Worm (Caenorhabditis elegans) whole organism, young adult: Measurements from ENCODE around the gene B0393.9.
A peak's percentile ranks its signal among the peaks of the same experiment; 100 is the strongest.

Source experiments
- B0019.2 ChIP-seq: fragments of 200-800 bp; sonication (Bioruptor generic); conservative IDR thresholded peaks from 2 replicates; pipeline ENCODE4 v1.3.6; 2022; ENCODE audit warnings: missing genetic modification reagents, missing genetic modification characterization, missing compliant biosample characterization
- B0035.1 ChIP-seq: sonication (generic microtip); optimal IDR thresholded peaks from 2 replicates; lab custom pipeline; 2016; ENCODE audit warnings: missing genetic modification characterization, mild to moderate bottlenecking, missing compliant biosample characterization, missing genotype, missing genetic modification reagents
- D2030.7 ChIP-seq: fragments of 200-800 bp; sonication (Bioruptor generic); IDR thresholded peaks from 2 replicates; pipeline ENCODE4 v1.3.6; 2022; ENCODE audit warnings: missing genetic modification reagents, missing genetic modification characterization, missing compliant biosample characterization
- F52B5.7 ChIP-seq: sonication (generic microtip); optimal IDR thresholded peaks from 2 replicates; lab custom pipeline; 2016; ENCODE audit warnings: mild to moderate bottlenecking, missing genetic modification characterization, missing compliant biosample characterization
- F57A8.1 ChIP-seq: fragments of 200-800 bp; sonication (Bioruptor generic); optimal IDR thresholded peaks from 2 replicates; lab custom pipeline; 2018; ENCODE audit warnings: mild to moderate bottlenecking, missing genetic modification characterization, moderate library complexity, missing compliant biosample characterization
- K11D2.4 ChIP-seq: fragments of 200-800 bp; sonication (Bioruptor generic); IDR thresholded peaks from 2 replicates; pipeline ENCODE4 v1.3.6; 2022; ENCODE audit warnings: missing genetic modification reagents, missing genetic modification characterization, missing compliant biosample characterization
- Y53F4B.3 ChIP-seq: fragments of 200-800 bp; sonication (Bioruptor generic); IDR thresholded peaks from 2 replicates; pipeline ENCODE4 v1.3.6; 2022; ENCODE audit warnings: missing genetic modification reagents, missing genetic modification characterization, missing compliant biosample characterization
- Y79H2A.3 ChIP-seq: fragments of 200-800 bp; sonication (Bioruptor generic); conservative IDR thresholded peaks from 2 replicates; pipeline ENCODE4 v1.3.6; 2022; ENCODE audit warnings: missing genetic modification reagents, missing genetic modification characterization, missing compliant biosample characterization
- akir-1 ChIP-seq: fragments of 200-800 bp; sonication (Bioruptor generic); optimal IDR thresholded peaks from 2 replicates; lab custom pipeline; 2018; ENCODE audit warnings: mild to moderate bottlenecking, missing genetic modification characterization, moderate library complexity, missing compliant biosample characterization
- ama-1 ChIP-seq, 3 experiments: fragments of 150-350 bp in 1 of 3; sonication (generic microtip) in 2 of 3; optimal IDR thresholded peaks; 2 replicates each; lab custom pipeline; 2014 to 2018; ENCODE audit warnings: missing biosample characterization in 2 of 3, missing genetic modification characterization in 2 of 3, missing genetic modification reagents in 2 of 3
- atf-7 ChIP-seq: sonication (generic microtip); optimal IDR thresholded peaks from 2 replicates; lab custom pipeline; 2017; ENCODE audit warnings: mild to moderate bottlenecking, missing genetic modification characterization, missing compliant biosample characterization
- attf-3 ChIP-seq: fragments of 200-800 bp; sonication (Bioruptor generic); conservative IDR thresholded peaks from 2 replicates; pipeline ENCODE4 v1.3.6; 2022; ENCODE audit warnings: missing genetic modification reagents, missing genetic modification characterization, missing compliant biosample characterization
- bed-1 ChIP-seq: fragments of 200-800 bp; sonication (Bioruptor generic); IDR thresholded peaks from 2 replicates; pipeline ENCODE4 v1.3.6; 2022; ENCODE audit warnings: missing genetic modification reagents, missing genetic modification characterization, missing compliant biosample characterization
- ccch-3 ChIP-seq: fragments of 200-800 bp; sonication (Bioruptor generic); optimal IDR thresholded peaks from 2 replicates; lab custom pipeline; 2018; ENCODE audit warnings: mild to moderate bottlenecking, missing genetic modification characterization, missing compliant biosample characterization
- cebp-2 ChIP-seq: fragments of 200-800 bp; sonication (Bioruptor generic); IDR thresholded peaks from 2 replicates; pipeline ENCODE4 v1.3.6; 2022; ENCODE audit warnings: missing genetic modification characterization, missing compliant biosample characterization
- ceh-58 ChIP-seq: fragments of 200-800 bp; sonication (Bioruptor generic); IDR thresholded peaks from 2 replicates; pipeline ENCODE4 v1.3.6; 2022; ENCODE audit warnings: missing genetic modification characterization, missing compliant biosample characterization
- die-1 ChIP-seq: sonication (generic microtip); optimal IDR thresholded peaks from 2 replicates; lab custom pipeline; 2016; ENCODE audit warnings: missing genotype, mild to moderate bottlenecking, missing genetic modification characterization, missing compliant biosample characterization
- egl-18 ChIP-seq: fragments of 200-800 bp; sonication (Bioruptor generic); IDR thresholded peaks from 2 replicates; pipeline ENCODE4 v1.3.6; 2022; ENCODE audit warnings: missing genetic modification reagents, missing genetic modification characterization, missing compliant biosample characterization
- egl-44 ChIP-seq: fragments of 200-800 bp; sonication (Bioruptor generic); IDR thresholded peaks from 2 replicates; pipeline ENCODE4 v1.3.6; 2022; ENCODE audit warnings: missing genetic modification reagents, missing genetic modification characterization, missing compliant biosample characterization
- ekl-4 ChIP-seq: fragments of 200-800 bp; sonication (Bioruptor generic); IDR thresholded peaks from 2 replicates; pipeline ENCODE4 v1.3.6; 2022; ENCODE audit warnings: missing genetic modification reagents, missing genetic modification characterization, missing compliant biosample characterization
- hmg-20 ChIP-seq: fragments of 200-800 bp; sonication (Bioruptor generic); IDR thresholded peaks from 2 replicates; pipeline ENCODE4 v1.3.6; 2022; ENCODE audit warnings: missing genetic modification reagents, missing genetic modification characterization, missing compliant biosample characterization
- lin-54 ChIP-seq: fragments of 200-800 bp; sonication (Bioruptor generic); optimal IDR thresholded peaks from 2 replicates; lab custom pipeline; 2018; ENCODE audit warnings: mild to moderate bottlenecking, missing genetic modification characterization, missing compliant biosample characterization
- lir-1 ChIP-seq: fragments of 200-800 bp; sonication (Bioruptor generic); conservative IDR thresholded peaks from 2 replicates; pipeline ENCODE4 v1.3.6; 2022; ENCODE audit warnings: missing genetic modification reagents, missing genetic modification characterization, missing compliant biosample characterization
- nfya-1 ChIP-seq: sonication (generic microtip); optimal IDR thresholded peaks from 2 replicates; lab custom pipeline; 2017; ENCODE audit warnings: antibody characterized with exemption, missing compliant biosample characterization, missing genetic modification characterization, borderline replicate concordance; ENCODE audit not compliant: insufficient read depth
- nhr-120 ChIP-seq: fragments of 200-800 bp; sonication (Bioruptor generic); IDR thresholded peaks from 2 replicates; pipeline ENCODE4 v1.3.6; 2022; ENCODE audit warnings: missing genetic modification characterization, missing compliant biosample characterization
- nhr-80 ChIP-seq: sonication (generic microtip); optimal IDR thresholded peaks from 2 replicates; lab custom pipeline; 2016; ENCODE audit warnings: missing genetic modification characterization, missing compliant biosample characterization
- snpc-1.1 ChIP-seq: sonication (generic microtip); optimal IDR thresholded peaks from 2 replicates; lab custom pipeline; 2017; ENCODE audit warnings: missing genetic modification characterization, mild to moderate bottlenecking, missing compliant biosample characterization, antibody characterized with exemption, moderate library complexity, missing genotype, missing genetic modification reagents; ENCODE audit not compliant: insufficient read depth
- snpc-4 ChIP-seq, 5 experiments: fragments of 150-350 bp in 1 of 5; sonication (generic microtip) in 4 of 5; optimal IDR thresholded peaks; 2 replicates each; lab custom pipeline; 2014 to 2018; ENCODE audit warnings: missing genetic modification characterization in 5 of 5, missing biosample characterization in 3 of 5, antibody characterized with exemption in 2 of 5, mild to moderate bottlenecking in 2 of 5, missing compliant biosample characterization in 2 of 5, missing genotype in 2 of 5, moderate library complexity in 2 of 5, missing genetic modification reagents in 1 of 5
- sptf-2 ChIP-seq: fragments of 200-800 bp; sonication (Bioruptor generic); optimal IDR thresholded peaks from 2 replicates; lab custom pipeline; 2018; ENCODE audit warnings: mild to moderate bottlenecking, missing genetic modification characterization, missing compliant biosample characterization
- xnd-1 ChIP-seq: sonication (generic microtip); optimal IDR thresholded peaks from 2 replicates; lab custom pipeline; 2016; ENCODE audit warnings: missing genotype, missing genetic modification reagents, missing genetic modification characterization, missing compliant biosample characterization
- ztf-26 ChIP-seq: sonication (generic microtip); optimal IDR thresholded peaks from 2 replicates; lab custom pipeline; 2017; ENCODE audit warnings: missing genetic modification characterization, missing compliant biosample characterization

The B0393.9 gene

ce11 chrIII:4779855-4780254 lies at the start of gene B0393.9:
TSS of gene B0393.9 (minus strand) at chrIII:4780157.
- TF ChIP-seq lir-1 (no peak), nhr-80 (tag; lab: Kevin White, UChicago) (peak; percentile 20)

- TF ChIP-seq cebp-2 (GFP tag; lab: Robert Waterston, UW) (no peak), F57A8.1 (GFP tag; lab: Kevin White, UChicago) (no peak), B0019.2 (GFP tag; lab: Robert Waterston, UW) (no peak), xnd-1 (tag; lab: Kevin White, UChicago) (no peak), B0035.1 (tag; lab: Kevin White, UChicago) (no peak), Y53F4B.3 (GFP tag; lab: Robert Waterston, UW) (no peak), Y79H2A.3 (GFP tag; lab: Robert Waterston, UW) (no peak), akir-1 (GFP tag; lab: Kevin White, UChicago) (no peak), ccch-3 (GFP tag; lab: Kevin White, UChicago) (no peak), nfya-1 (tag; lab: Kevin White, UChicago) (no peak)
These were observed 49.5 kb upstream of the B0393.9 start, which contains the start of gene F26A1.9 for ce11 chrIII:4829440-4829839. TSS of gene F26A1.9 (minus strand) at chrIII:4829540.

- no peak for TF ChIP-seq nhr-120 (GFP tag; lab: Robert Waterston, UW)
- no peak for TF ChIP-seq snpc-4 (GFP tag; optimal IDR thresholded peaks at IDR 0.05; lab: Kevin White, UChicago)
- no peak for TF ChIP-seq snpc-4 (tag; optimal IDR thresholded peaks at IDR 0.05; lab: Kevin White, UChicago)
- no peak for TF ChIP-seq F52B5.7
- TF ChIP-seq sptf-2 (GFP tag; lab: Kevin White, UChicago), result no peak
- TF ChIP-seq nhr-80 (tag; lab: Kevin White, UChicago), result no peak
- no peak for TF ChIP-seq die-1 (tag; lab: Kevin White, UChicago)
- no peak for TF ChIP-seq atf-7 (tag; lab: Kevin White, UChicago)
- no peak for TF ChIP-seq egl-18 (GFP tag; lab: Robert Waterston, UW)
- TF ChIP-seq ceh-58, result no peak
- TF ChIP-seq lin-54, result no peak
- TF ChIP-seq egl-44, result no peak
- TF ChIP-seq snpc-1.1 (tag; lab: Kevin White, UChicago), result no peak
These were observed 46.6 kb upstream of the B0393.9 start, which contains the start of gene F26A1.3 for ce11 chrIII:4826606-4827005. TSS of gene F26A1.3 (plus strand) at chrIII:4826906.

- TF ChIP-seq nfya-1 (tag; lab: Kevin White, UChicago), result no peak
- no peak for TF ChIP-seq egl-18 (GFP tag; lab: Robert Waterston, UW)
These were observed 42.2 kb upstream of the B0393.9 start, which contains the start of gene F26A1.8 for ce11 chrIII:4822140-4822539. TSS of gene F26A1.8 (minus strand) at chrIII:4822240.

ce11 chrIII:4819843-4820242 lies 39.9 kb upstream of the B0393.9 start, which contains the start of gene F26A1.7:
TSS of gene F26A1.7 (minus strand) at chrIII:4819943.
- TF ChIP-seq ama-1 (optimal IDR thresholded peaks at IDR 0.05; lab: Kevin White, UChicago) (no peak), ama-1 (GFP tag; optimal IDR thresholded peaks at IDR 0.05; lab: Kevin White, UChicago) (no peak), attf-3 (GFP tag; lab: Robert Waterston, UW) (no peak), F52B5.7 (no peak), bed-1 (GFP tag; lab: Robert Waterston, UW) (no peak), ccch-3 (GFP tag; lab: Kevin White, UChicago) (no peak), K11D2.4 (GFP tag; lab: Robert Waterston, UW) (no peak)

- TF ChIP-seq hmg-20 (GFP tag; lab: Robert Waterston, UW) (no peak), cebp-2 (GFP tag; lab: Robert Waterston, UW) (no peak), atf-7 (tag; lab: Kevin White, UChicago) (no peak), ztf-26 (tag; lab: Kevin White, UChicago) (no peak), D2030.7 (GFP tag; lab: Robert Waterston, UW) (no peak), ekl-4 (GFP tag; lab: Robert Waterston, UW) (no peak), B0035.1 (tag; lab: Kevin White, UChicago) (no peak)
These were observed 37.3 kb upstream of the B0393.9 start, which contains the start of gene F26A1.4 for ce11 chrIII:4817240-4817639. TSS of gene F26A1.4 (plus strand) at chrIII:4817540.
